Fruit fly (Drosophila melanogaster): ENCODE data around the gene CG43373.

Gene CG43373

DNA sequence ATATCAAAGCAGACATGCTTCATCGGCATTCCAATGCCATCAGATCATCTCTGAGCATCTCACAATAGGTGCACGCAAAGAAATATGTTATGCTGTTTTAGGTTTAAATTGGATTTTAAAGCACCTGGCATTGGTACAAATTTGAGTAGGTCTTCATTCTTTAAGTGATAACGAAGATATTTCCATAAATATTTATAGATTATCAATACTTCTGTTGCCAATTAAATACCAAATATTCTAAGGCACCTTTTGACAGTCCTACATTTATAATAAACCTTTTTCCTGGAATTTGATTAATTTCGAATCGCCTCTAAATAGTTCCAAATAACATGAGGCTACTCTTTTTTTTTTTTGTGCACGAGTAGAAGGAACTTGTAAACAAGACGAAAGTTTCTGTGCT lies 69.0 kb downstream of the CG43373 start (continued):
- TF ChIP-seq Chrac-16 (GFP tag; optimal IDR thresholded peaks at IDR 0.05): no peak
- TF ChIP-seq Doc2 (GFP tag; IDR thresholded peaks at IDR 0.05): no peak
- TF ChIP-seq Dip3 (GFP tag; optimal IDR thresholded peaks at IDR 0.05): no peak
- no peak for TF ChIP-seq sqz (GFP tag; optimal IDR thresholded peaks at IDR 0.05)
- peak; percentile 50 for TF ChIP-seq Sox102F (GFP tag; optimal IDR thresholded peaks at IDR 0.05)
- TF ChIP-seq hkb (optimal IDR thresholded peaks at IDR 0.05): no peak
- TF ChIP-seq hkb (GFP tag; IDR thresholded peaks at IDR 0.05): 0 out of 2 replicates have a peak, but pooled peaks have one; percentile 19
- peak; percentile 32 for TF ChIP-seq lab (GFP tag; optimal IDR thresholded peaks at IDR 0.05)
- no peak for TF ChIP-seq CG15601 (tag; optimal IDR thresholded peaks at IDR 0.05)
- TF ChIP-seq Scr (GFP tag; IDR thresholded peaks at IDR 0.05; ENCODE audit: partially characterized antibody): no peak
- no peak for TF ChIP-seq HLH4C (GFP tag; IDR thresholded peaks at IDR 0.05; ENCODE audit: partially characterized antibody)
- no peak for TF ChIP-seq dm (GFP tag; optimal IDR thresholded peaks at IDR 0.05)
- no peak for TF ChIP-seq CG12942 (GFP tag; optimal IDR thresholded peaks at IDR 0.05)
- no peak for TF ChIP-seq chif (GFP tag; optimal IDR thresholded peaks at IDR 0.05)

DNA sequence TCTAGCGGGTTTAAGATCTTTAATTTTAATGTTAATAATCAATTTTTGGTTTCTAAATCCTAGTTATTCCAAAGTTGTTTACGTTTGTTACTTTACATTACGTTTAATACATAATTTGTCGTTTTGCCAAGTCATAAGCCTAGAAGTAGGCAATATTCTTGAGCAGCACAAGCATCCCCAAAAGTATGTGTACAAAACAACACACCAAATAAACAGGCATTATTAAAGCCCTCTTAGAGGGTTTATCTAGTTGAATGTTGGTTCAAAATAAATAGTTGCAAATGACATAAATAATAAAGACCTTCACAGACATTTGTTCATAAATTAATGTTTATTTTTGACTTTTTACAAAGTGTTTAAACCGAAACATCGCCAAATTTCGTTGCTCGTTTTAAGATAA lies 73.1 kb downstream of the CG43373 start:
- TF ChIP-seq CG11504 (tag; optimal IDR thresholded peaks at IDR 0.05): peak; percentile 36
- no peak for TF ChIP-seq CG4328 (GFP tag; optimal IDR thresholded peaks at IDR 0.05)
- TF ChIP-seq stwl (tag; optimal IDR thresholded peaks at IDR 0.05): peak; percentile 61
- TF ChIP-seq Pdp1 (GFP tag; optimal IDR thresholded peaks at IDR 0.05): peak in 1 of 2 experiments; percentile 28
- TF ChIP-seq Bgb (GFP tag; IDR thresholded peaks at IDR 0.05; ENCODE audit: partially characterized antibody): peak; percentile 40; the same call in 1 of the 2 replicates
- TF ChIP-seq CG12155 (GFP tag; optimal IDR thresholded peaks at IDR 0.05): no peak
- no peak for TF ChIP-seq CG33213 (GFP tag; optimal IDR thresholded peaks at IDR 0.05)
- TF ChIP-seq slbo (GFP tag; IDR thresholded peaks at IDR 0.05): no peak
- TF ChIP-seq Atf3 (GFP tag; optimal IDR thresholded peaks at IDR 0.05): no peak
- TF ChIP-seq CG9437 (GFP tag; optimal IDR thresholded peaks at IDR 0.05): peak; percentile 99
- no peak for TF ChIP-seq CG11398 (GFP tag; optimal IDR thresholded peaks at IDR 0.05)
- no peak for TF ChIP-seq CG13287 (GFP tag; IDR thresholded peaks at IDR 0.05; ENCODE audit: partially characterized antibody)
- TF ChIP-seq CG3726 (GFP tag; IDR thresholded peaks at IDR 0.05): no peak
- no peak for TF ChIP-seq fu2 (GFP tag; optimal IDR thresholded peaks at IDR 0.05)
- TF ChIP-seq CG6175 (GFP tag; IDR thresholded peaks at IDR 0.05): no peak
- TF ChIP-seq sens (GFP tag): peak; percentile 69
- peak; percentile 1 for TF ChIP-seq HmgZ (tag; optimal IDR thresholded peaks at IDR 0.05)
- TF ChIP-seq lola (GFP tag; optimal IDR thresholded peaks at IDR 0.05): peak in 1 of 3 experiments; percentile 7
- TF ChIP-seq CTCF (GFP tag; optimal IDR thresholded peaks at IDR 0.05): peak; percentile 57
- no peak for TF ChIP-seq Doc3 (GFP tag; IDR thresholded peaks at IDR 0.05; ENCODE audit: partially characterized antibody)
- no peak for TF ChIP-seq cato (GFP tag; optimal IDR thresholded peaks at IDR 0.05; ENCODE audit: borderline replicate concordance)

DNA sequence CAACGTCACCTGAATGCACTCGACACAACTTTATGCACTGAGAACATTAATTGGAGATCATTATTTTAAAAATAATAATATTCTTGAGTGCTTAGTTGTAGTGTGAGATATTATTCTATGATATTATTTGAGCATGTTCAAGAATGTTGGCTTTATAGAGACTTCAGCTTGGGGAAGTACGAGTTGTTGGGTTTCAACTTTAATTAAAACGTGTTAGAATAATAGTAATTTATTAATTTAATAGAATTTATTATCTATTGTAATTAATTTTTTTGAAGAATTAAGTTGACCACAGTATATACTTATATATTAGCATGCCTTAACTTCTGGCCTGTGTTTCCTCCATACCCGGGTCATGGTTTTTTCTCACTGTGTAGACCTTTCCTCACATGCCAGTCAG lies 79.3 kb downstream of the CG43373 start:
- TF ChIP-seq D (optimal IDR thresholded peaks at IDR 0.05) (no peak), D (GFP tag; optimal IDR thresholded peaks at IDR 0.05) (peak; percentile 6), CG10462 (GFP tag; optimal IDR thresholded peaks at IDR 0.05) (no peak), CG11504 (tag; optimal IDR thresholded peaks at IDR 0.05) (peak; percentile 42), CG11247 (GFP tag; IDR thresholded peaks at IDR 0.05) (no peak), dmrt99B (tag; optimal IDR thresholded peaks at IDR 0.05) (peak; percentile 2), Oli (tag; optimal IDR thresholded peaks at IDR 0.05) (peak; percentile 18), CG18262 (tag; optimal IDR thresholded peaks at IDR 0.05) (peak; percentile 32), crol (GFP tag; IDR thresholded peaks at IDR 0.05) (no peak), bcd (GFP tag; optimal IDR thresholded peaks at IDR 0.05) (no peak), CG34376 (GFP tag; optimal IDR thresholded peaks at IDR 0.05) (no peak), ro (GFP tag; IDR thresholded peaks at IDR 0.05) (no peak), TFAM (GFP tag; optimal IDR thresholded peaks at IDR 0.05) (no peak), seq (GFP tag; IDR thresholded peaks at IDR 0.05) (no peak), gro (GFP tag; optimal IDR thresholded peaks at IDR 0.05) (no peak), Hr3 (GFP tag; optimal IDR thresholded peaks at IDR 0.05) (no peak), CG1832 (GFP tag; optimal IDR thresholded peaks at IDR 0.05) (no peak), gsb (GFP tag; IDR thresholded peaks at IDR 0.05) (no peak)
